4 worm cellular contexts compared by ENCODE assay signal in genomic region chrIV:12616943-12617689, ce11.
TF ChIP-seq lines count a peak whose summit lies in the region.

No protein-coding gene starts in this region.

TF ChIP-seq in whole organism, L2 larva, 48 proteins besides CTCF, POLR2A, EP300 and RAD21:
- TF ChIP-seq R02D3.7 (tag; optimal IDR thresholded peaks at IDR 0.05; lab: Kevin White, UChicago) (no peak), unc-62 (GFP tag; optimal IDR thresholded peaks at IDR 0.05; lab: Kevin White, UChicago) (no peak), gmeb-1 (tag; optimal IDR thresholded peaks at IDR 0.05; lab: Kevin White, UChicago) (no peak), unc-39 (tag; optimal IDR thresholded peaks at IDR 0.05; lab: Kevin White, UChicago) (no peak), sma-9 (GFP tag; optimal IDR thresholded peaks at IDR 0.05; lab: Kevin White, UChicago) (peak; percentile 27), sma-9 (tag; optimal IDR thresholded peaks at IDR 0.05; lab: Kevin White, UChicago) (no peak), skn-1 (tag; optimal IDR thresholded peaks at IDR 0.05; lab: Kevin White, UChicago) (no peak), nhr-25 (tag; optimal IDR thresholded peaks at IDR 0.05; lab: Kevin White, UChicago) (no peak), unc-55 (GFP tag; optimal IDR thresholded peaks at IDR 0.05; lab: Kevin White, UChicago) (peak; percentile 26), dmd-4 (tag; optimal IDR thresholded peaks at IDR 0.05; lab: Kevin White, UChicago) (no peak), nhr-77 (tag; optimal IDR thresholded peaks at IDR 0.05; lab: Kevin White, UChicago) (no peak), crh-2 (tag; optimal IDR thresholded peaks at IDR 0.05; lab: Kevin White, UChicago) (no peak), nhr-237 (tag; optimal IDR thresholded peaks at IDR 0.05; lab: Kevin White, UChicago) (no peak), alr-1 (tag; optimal IDR thresholded peaks at IDR 0.05; lab: Kevin White, UChicago) (no peak), ztf-1 (GFP tag; conservative IDR thresholded peaks at IDR 0.05; lab: Robert Waterston, UW) (no peak), C34F6.9 (tag; optimal IDR thresholded peaks at IDR 0.05; lab: Kevin White, UChicago) (no peak), nhr-12 (tag; optimal IDR thresholded peaks at IDR 0.05; lab: Kevin White, UChicago) (no peak), ama-1 (optimal IDR thresholded peaks at IDR 0.05; lab: Kevin White, UChicago) (no peak)
TF ChIP-seq in whole organism, L2 larva: peak in this region for 2.

TF ChIP-seq in whole organism, L4 larva, 104 proteins besides CTCF, POLR2A, EP300 and RAD21:
- TF ChIP-seq ceh-28 (tag; optimal IDR thresholded peaks at IDR 0.05; lab: Kevin White, UChicago) = no peak
- peak; percentile 4 for TF ChIP-seq hlh-11 (tag; optimal IDR thresholded peaks at IDR 0.05; lab: Kevin White, UChicago)
- TF ChIP-seq set-16 (GFP tag; IDR thresholded peaks at IDR 0.05; lab: Robert Waterston, UW) = peak; percentile 31; the same call in 1 of the 2 replicates
- TF ChIP-seq nhr-6 (tag; optimal IDR thresholded peaks at IDR 0.05; lab: Kevin White, UChicago) = peak; percentile 9
- peak; percentile 5 for TF ChIP-seq mep-1 (tag; optimal IDR thresholded peaks at IDR 0.05; lab: Kevin White, UChicago)

TF ChIP-seq in whole organism, late embryonic, 69 proteins besides CTCF, POLR2A, EP300 and RAD21:
- TF ChIP-seq ceh-48 (tag; optimal IDR thresholded peaks at IDR 0.05; lab: Kevin White, UChicago) (peak; percentile 72), nfya-1 (tag; optimal IDR thresholded peaks at IDR 0.05; lab: Kevin White, UChicago) (peak; percentile 99), odd-2 (tag; optimal IDR thresholded peaks at IDR 0.05; lab: Kevin White, UChicago) (no peak), unc-55 (GFP tag; optimal IDR thresholded peaks at IDR 0.05; lab: Kevin White, UChicago) (peak; percentile 45), K02D7.2 (tag; optimal IDR thresholded peaks at IDR 0.05; lab: Kevin White, UChicago) (no peak), che-1 (tag; optimal IDR thresholded peaks at IDR 0.05; lab: Kevin White, UChicago) (peak; percentile 0), ceh-6 (GFP tag; optimal IDR thresholded peaks at IDR 0.05; lab: Kevin White, UChicago) (no peak), zip-5 (tag; optimal IDR thresholded peaks at IDR 0.05; lab: Kevin White, UChicago) (peak; percentile 4)
TF ChIP-seq in whole organism, late embryonic: peak in this region for 5.

TF ChIP-seq in whole organism, mixed stage, embryonic, 35 proteins besides CTCF, POLR2A, EP300 and RAD21:
- TF ChIP-seq sem-2 (GFP tag; optimal IDR thresholded peaks at IDR 0.05; lab: Kevin White, UChicago) (no peak), pha-4 (tag; optimal IDR thresholded peaks at IDR 0.05; lab: Kevin White, UChicago) (no peak), lin-32 (GFP tag; optimal IDR thresholded peaks at IDR 0.05; lab: Kevin White, UChicago) (no peak), ces-1 (GFP tag; optimal IDR thresholded peaks at IDR 0.05; lab: Kevin White, UChicago) (peak; percentile 7), nhr-76 (tag; optimal IDR thresholded peaks at IDR 0.05; lab: Kevin White, UChicago) (no peak), mls-2 (tag; optimal IDR thresholded peaks at IDR 0.05; lab: Kevin White, UChicago) (peak; percentile 82), nhr-28 (tag; optimal IDR thresholded peaks at IDR 0.05; lab: Kevin White, UChicago) (no peak), blmp-1 (tag; optimal IDR thresholded peaks at IDR 0.05; lab: Kevin White, UChicago) (no peak), cnd-1 (tag; optimal IDR thresholded peaks at IDR 0.05; lab: Kevin White, UChicago) (peak; percentile 11), flh-1 (GFP tag; optimal IDR thresholded peaks at IDR 0.05; lab: Kevin White, UChicago) (no peak), ztf-11 (tag; optimal IDR thresholded peaks at IDR 0.05; lab: Kevin White, UChicago) (no peak), zip-8 (tag; optimal IDR thresholded peaks at IDR 0.05; lab: Kevin White, UChicago) (no peak), nhr-237 (tag; optimal IDR thresholded peaks at IDR 0.05; lab: Kevin White, UChicago) (no peak), unc-120 (tag; optimal IDR thresholded peaks at IDR 0.05; lab: Kevin White, UChicago; ENCODE audit: poor library complexity, severe bottlenecking) (no peak), M03D4.4 (tag; optimal IDR thresholded peaks at IDR 0.05; lab: Kevin White, UChicago) (no peak), unc-39 (tag; optimal IDR thresholded peaks at IDR 0.05; lab: Kevin White, UChicago) (no peak), tbx-8 (GFP tag; optimal IDR thresholded peaks at IDR 0.05; lab: Kevin White, UChicago) (no peak), sptf-1 (tag; optimal IDR thresholded peaks at IDR 0.05; lab: Kevin White, UChicago) (peak; percentile 59), mep-1 (tag; optimal IDR thresholded peaks at IDR 0.05; lab: Kevin White, UChicago) (no peak), lsy-2 (tag; optimal IDR thresholded peaks at IDR 0.05; lab: Kevin White, UChicago) (no peak), mab-5 (tag; optimal IDR thresholded peaks at IDR 0.05; lab: Kevin White, UChicago) (no peak), hlh-1 (tag; optimal IDR thresholded peaks at IDR 0.05; lab: Kevin White, UChicago) (no peak), ham-2 (GFP tag; optimal IDR thresholded peaks at IDR 0.05; lab: Kevin White, UChicago) (peak; percentile 95), drap-1 (GFP tag; optimal IDR thresholded peaks at IDR 0.05; lab: Kevin White, UChicago) (no peak), snpc-4 (tag; optimal IDR thresholded peaks at IDR 0.05; lab: Kevin White, UChicago) (no peak), lin-13 (tag; optimal IDR thresholded peaks at IDR 0.05; lab: Kevin White, UChicago) (no peak)
